Worm (Caenorhabditis elegans): ENCODE results near the gene srd-34.

DNA sequence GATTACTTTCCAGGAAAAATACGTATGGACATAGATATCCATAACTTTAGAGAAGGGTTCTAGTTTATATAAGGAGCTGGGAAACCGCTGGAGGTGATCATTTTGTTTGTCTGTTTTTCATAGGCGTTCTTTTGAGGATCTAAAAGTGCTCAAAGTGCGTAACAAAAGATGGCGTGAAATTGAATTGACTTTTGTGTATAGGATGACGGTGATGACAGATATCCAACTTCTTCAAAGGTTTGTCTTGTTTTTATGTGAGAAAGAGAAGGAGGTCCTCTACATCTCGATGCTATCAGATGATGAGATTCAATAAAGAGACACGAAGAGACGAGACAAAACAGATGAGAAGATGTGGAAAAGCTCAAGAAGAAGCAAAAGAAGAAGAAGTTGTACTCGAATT, 32.2 kb downstream of the srd-34 start:
- TF ChIP-seq unc-39 (tag; optimal IDR thresholded peaks at IDR 0.05) (no peak), nhr-237 (tag; optimal IDR thresholded peaks at IDR 0.05) (no peak), nhr-77 (tag; optimal IDR thresholded peaks at IDR 0.05) (no peak), mxl-2 (GFP tag; conservative IDR thresholded peaks at IDR 0.05) (no peak), ceh-82 (tag; optimal IDR thresholded peaks at IDR 0.05) (no peak)

Measured in whole organism, L4 larva.